Worm (Caenorhabditis elegans): ENCODE data around the gene K04F1.8.

K04F1.8 gene

DNA sequence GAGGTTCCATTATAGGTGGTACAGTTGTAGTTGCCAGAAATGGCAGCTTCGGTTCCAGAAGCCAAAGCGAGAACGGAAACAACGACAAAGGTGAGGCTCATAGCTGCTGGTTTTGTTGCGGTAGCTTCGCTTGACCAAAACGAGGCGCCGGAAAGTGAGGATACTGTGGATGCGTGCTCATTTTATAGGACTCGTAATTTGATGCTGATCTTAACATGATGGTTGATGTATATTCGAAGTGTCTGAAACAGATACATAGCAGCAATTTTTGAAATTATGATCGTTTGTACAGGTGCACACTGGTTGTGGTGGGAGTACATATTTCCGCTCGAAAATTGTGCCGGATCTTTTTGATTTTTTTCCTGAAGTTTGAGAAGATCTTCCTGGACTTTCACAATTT is 35.9 kb upstream of the K04F1.8 start, which contains the start of gene Y46H3D.8:
Gene Y46H3D.8, minus strand, starts transcription at position 101 of the 400 bp plus-strand sequence.
- TF ChIP-seq odd-2 (tag; optimal IDR thresholded peaks at IDR 0.05) (no peak), ceh-24 (tag; optimal IDR thresholded peaks at IDR 0.05) (no peak), ceh-22 (tag; optimal IDR thresholded peaks at IDR 0.05) (no peak), F13H6.1 (tag; optimal IDR thresholded peaks at IDR 0.05) (no peak), nhr-11 (tag; optimal IDR thresholded peaks at IDR 0.05) (no peak), unc-3 (GFP tag; conservative IDR thresholded peaks at IDR 0.05) (no peak), unc-3 (tag; optimal IDR thresholded peaks at IDR 0.05) (no peak), C08G9.2 (tag; optimal IDR thresholded peaks at IDR 0.05) (no peak), pat-9 (tag; optimal IDR thresholded peaks at IDR 0.05) (no peak), ref-2 (tag; optimal IDR thresholded peaks at IDR 0.05) (no peak), fax-1 (tag; optimal IDR thresholded peaks at IDR 0.05) (no peak), C38D4.7 (GFP tag; optimal IDR thresholded peaks at IDR 0.05) (no peak)

DNA sequence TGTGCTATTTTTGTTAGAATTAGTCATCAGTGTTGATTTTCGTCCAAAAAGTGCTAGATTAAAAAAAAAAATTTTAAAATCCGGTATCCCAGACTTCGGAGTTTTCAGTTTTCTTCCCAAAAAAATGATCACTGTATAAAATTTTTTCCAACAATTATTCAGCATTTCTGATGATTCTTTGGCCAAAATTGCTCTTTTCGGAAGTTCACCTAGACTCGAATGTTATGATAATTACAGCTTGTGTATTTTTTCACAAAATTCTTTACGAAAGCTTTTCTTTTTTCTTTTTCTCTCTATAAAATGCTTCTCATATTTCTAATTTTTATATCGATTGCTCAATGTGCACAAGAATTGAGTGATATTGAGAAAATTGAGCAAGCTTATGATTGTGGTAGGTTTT is 35.3 kb upstream of the K04F1.8 start, which contains the start of gene irld-17:
Gene irld-17, plus strand, starts transcription at position 301 of the 400 bp plus-strand sequence.
- TF ChIP-seq dve-1 (tag; optimal IDR thresholded peaks at IDR 0.05): no peak
- TF ChIP-seq zip-5 (tag; optimal IDR thresholded peaks at IDR 0.05): no peak
- no peak for TF ChIP-seq ceh-24 (tag; optimal IDR thresholded peaks at IDR 0.05)
- no peak for TF ChIP-seq ztf-16 (tag; optimal IDR thresholded peaks at IDR 0.05)
- TF ChIP-seq nhr-232 (tag; optimal IDR thresholded peaks at IDR 0.05): no peak
- TF ChIP-seq ceh-48 (tag; optimal IDR thresholded peaks at IDR 0.05): no peak
- no peak for TF ChIP-seq C08G9.2 (tag; optimal IDR thresholded peaks at IDR 0.05)
- no peak for TF ChIP-seq hlh-6 (tag; optimal IDR thresholded peaks at IDR 0.05)
- no peak for TF ChIP-seq sox-2 (GFP tag; IDR thresholded peaks at IDR 0.05)
- no peak for TF ChIP-seq C38D4.7 (GFP tag; optimal IDR thresholded peaks at IDR 0.05)
- no peak for TF ChIP-seq pag-3 (tag; optimal IDR thresholded peaks at IDR 0.05; ENCODE audit: borderline replicate concordance)
- TF ChIP-seq fkh-6 (tag; optimal IDR thresholded peaks at IDR 0.05): no peak
- TF ChIP-seq lin-11 (tag; optimal IDR thresholded peaks at IDR 0.05): no peak

DNA sequence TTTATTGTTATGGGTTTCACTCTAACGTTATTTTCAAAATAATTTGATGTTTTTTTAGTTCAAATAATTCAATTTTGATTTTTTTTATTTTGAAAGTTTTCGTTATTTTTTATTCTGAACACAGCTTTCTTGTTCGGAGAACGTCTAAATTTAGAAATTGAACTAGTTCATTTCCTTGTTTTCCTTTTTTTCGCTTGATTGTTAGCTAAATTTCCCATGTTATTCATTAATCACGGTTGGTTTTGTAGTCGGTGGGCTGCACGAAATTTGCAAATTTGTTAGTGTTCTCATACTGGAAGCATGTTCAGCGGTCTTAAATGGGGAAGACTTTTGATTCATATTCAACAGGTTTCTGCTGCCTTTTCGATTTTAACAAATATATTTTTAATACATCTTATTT is 31.1 kb upstream of the K04F1.8 start, which contains the start of gene str-222:
Gene str-222, plus strand, starts transcription at position 301 of the 400 bp plus-strand sequence.
- TF ChIP-seq fax-1 (tag; optimal IDR thresholded peaks at IDR 0.05) (no peak), hlh-6 (tag; optimal IDR thresholded peaks at IDR 0.05) (no peak), Y22D7AL.16 (tag; optimal IDR thresholded peaks at IDR 0.05) (no peak), nhr-232 (tag; optimal IDR thresholded peaks at IDR 0.05) (no peak), pax-1 (tag; optimal IDR thresholded peaks at IDR 0.05) (no peak), mec-3 (tag; optimal IDR thresholded peaks at IDR 0.05; ENCODE audit: borderline replicate concordance) (no peak), eyg-1 (tag; optimal IDR thresholded peaks at IDR 0.05) (no peak), odd-2 (tag; optimal IDR thresholded peaks at IDR 0.05) (no peak), ceh-31 (tag; optimal IDR thresholded peaks at IDR 0.05) (no peak), che-1 (tag; optimal IDR thresholded peaks at IDR 0.05) (no peak), pros-1 (tag; optimal IDR thresholded peaks at IDR 0.05) (no peak), pha-4 (tag; optimal IDR thresholded peaks at IDR 0.05) (no peak), ceh-6 (GFP tag; optimal IDR thresholded peaks at IDR 0.05) (no peak), ceh-45 (GFP tag; IDR thresholded peaks at IDR 0.05) (no peak), T23F11.4 (GFP tag; optimal IDR thresholded peaks at IDR 0.05) (no peak), ceh-9 (tag; optimal IDR thresholded peaks at IDR 0.05) (no peak), ceh-22 (tag; optimal IDR thresholded peaks at IDR 0.05) (no peak), hlh-13 (GFP tag; optimal IDR thresholded peaks at IDR 0.05) (no peak), F13H6.1 (tag; optimal IDR thresholded peaks at IDR 0.05) (no peak), ceh-19 (GFP tag; optimal IDR thresholded peaks at IDR 0.05) (no peak)

DNA sequence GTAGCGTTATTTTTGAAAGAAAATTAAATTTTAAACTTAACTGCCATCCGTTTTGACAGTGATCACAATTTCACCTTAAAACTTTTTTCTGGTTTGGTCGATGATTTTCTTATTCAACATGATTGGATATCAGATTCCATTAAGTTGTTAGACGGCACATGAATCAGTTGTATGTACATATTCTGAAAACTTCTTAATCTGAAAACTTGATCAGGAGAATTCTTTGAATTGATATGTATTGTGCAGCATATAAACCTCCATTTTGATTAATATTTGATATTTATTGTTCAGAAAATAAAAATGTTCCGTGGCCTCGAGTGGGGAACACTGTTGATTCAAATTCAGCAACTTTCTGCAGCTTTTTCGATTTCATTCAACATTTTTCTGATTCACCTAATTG is 27.0 kb upstream of the K04F1.8 start, which contains the start of gene str-221:
Gene str-221, plus strand, starts transcription at position 301 of the 400 bp plus-strand sequence.
- TF ChIP-seq che-1 (tag; optimal IDR thresholded peaks at IDR 0.05) (no peak), C08G9.2 (tag; optimal IDR thresholded peaks at IDR 0.05) (no peak), ceh-2 (tag; optimal IDR thresholded peaks at IDR 0.05) (no peak), lin-11 (tag; optimal IDR thresholded peaks at IDR 0.05) (no peak), tbx-7 (tag; optimal IDR thresholded peaks at IDR 0.05) (no peak), madf-2 (tag; optimal IDR thresholded peaks at IDR 0.05) (no peak), ceh-30 (tag; optimal IDR thresholded peaks at IDR 0.05) (no peak), ahr-1 (tag; optimal IDR thresholded peaks at IDR 0.05) (no peak), syd-9 (tag; optimal IDR thresholded peaks at IDR 0.05) (no peak), elt-4 (tag; optimal IDR thresholded peaks at IDR 0.05) (no peak), sdc-2 (tag; optimal IDR thresholded peaks at IDR 0.05) (no peak), ceh-34 (tag; optimal IDR thresholded peaks at IDR 0.05) (no peak)
